Worm (Caenorhabditis elegans) whole organism, L2 larva: ENCODE data around the gene Y66D12A.13.

ENCODE experiments used
- C34F6.9 ChIP-seq: fragments of 150-350 bp; optimal IDR thresholded peaks from 2 replicates; lab custom pipeline; 2014; ENCODE audit warnings: missing biosample characterization, missing genetic modification characterization
- F13H6.1 ChIP-seq: sonication (generic microtip); optimal IDR thresholded peaks from 2 replicates; lab custom pipeline; 2016; ENCODE audit warnings: missing genetic modification characterization, missing compliant biosample characterization
- ZK546.5 ChIP-seq: sonication (generic microtip); optimal IDR thresholded peaks from 2 replicates; lab custom pipeline; 2017; ENCODE audit warnings: missing biosample characterization, missing genetic modification characterization
- alr-1 ChIP-seq: fragments of 150-350 bp; optimal IDR thresholded peaks from 2 replicates; lab custom pipeline; 2014; ENCODE audit warnings: missing biosample characterization, missing genetic modification characterization
- aly-2 ChIP-seq: fragments of 150-350 bp; optimal IDR thresholded peaks from 2 replicates; lab custom pipeline; 2014; ENCODE audit warnings: missing biosample characterization, missing genetic modification characterization
- ama-1 ChIP-seq: fragments of 150-350 bp; optimal IDR thresholded peaks from 2 replicates; lab custom pipeline; 2018; ENCODE audit warnings: inconsistent platforms
- blmp-1 ChIP-seq: sonication (generic microtip); optimal IDR thresholded peaks from 2 replicates; lab custom pipeline; 2017; ENCODE audit warnings: missing genetic modification characterization, mild to moderate bottlenecking, missing compliant biosample characterization, antibody characterized with exemption, moderate library complexity; ENCODE audit not compliant: insufficient read depth
- ceh-16 ChIP-seq: fragments of 150-350 bp; optimal IDR thresholded peaks from 2 replicates; lab custom pipeline; 2014; ENCODE audit warnings: missing biosample characterization, missing genetic modification characterization
- ceh-82 ChIP-seq: fragments of 150-350 bp; optimal IDR thresholded peaks from 2 replicates; lab custom pipeline; 2014; ENCODE audit warnings: missing biosample characterization, missing genetic modification characterization
- crh-2 ChIP-seq: sonication (generic microtip); optimal IDR thresholded peaks from 2 replicates; lab custom pipeline; 2017; ENCODE audit warnings: missing biosample characterization, missing genetic modification characterization
- dmd-4 ChIP-seq: sonication (generic microtip); optimal IDR thresholded peaks from 2 replicates; lab custom pipeline; 2017; ENCODE audit warnings: missing biosample characterization, missing genetic modification characterization
- egl-27 ChIP-seq: sonication (generic microtip); optimal IDR thresholded peaks from 3 replicates; lab custom pipeline; 2017; ENCODE audit warnings: missing biosample characterization, missing genetic modification reagents, missing genetic modification characterization
- elt-1 ChIP-seq: fragments of 150-350 bp; optimal IDR thresholded peaks from 2 replicates; lab custom pipeline; 2014; ENCODE audit warnings: missing biosample characterization, missing genetic modification characterization
- elt-3 ChIP-seq: sonication (generic microtip); optimal IDR thresholded peaks from 2 replicates; lab custom pipeline; 2017; ENCODE audit warnings: missing biosample characterization, missing genetic modification characterization
- fos-1 ChIP-seq: fragments of 150-350 bp; optimal IDR thresholded peaks from 2 replicates; lab custom pipeline; 2014; ENCODE audit warnings: missing biosample characterization, missing genetic modification characterization
- gmeb-1 ChIP-seq: fragments of 150-350 bp; optimal IDR thresholded peaks from 2 replicates; lab custom pipeline; 2014; ENCODE audit warnings: missing biosample characterization, missing genetic modification characterization
- lin-11 ChIP-seq: fragments of 150-350 bp; sonication (generic microtip); optimal IDR thresholded peaks from 2 replicates; lab custom pipeline; 2014; ENCODE audit warnings: missing biosample characterization, missing genetic modification characterization, inconsistent platforms, mixed read lengths
- lin-13 ChIP-seq: fragments of 150-350 bp; optimal IDR thresholded peaks from 2 replicates; lab custom pipeline; 2014; ENCODE audit warnings: missing biosample characterization, missing genetic modification reagents, missing genetic modification characterization
- lsy-2 ChIP-seq, 2 experiments: fragments of 150-350 bp in 1 of 2; sonication (generic microtip) in 1 of 2; optimal IDR thresholded peaks; 2 replicates each; lab custom pipeline; 2014 to 2017; ENCODE audit warnings: missing biosample characterization in 2 of 2, missing genetic modification characterization in 2 of 2
- nhr-10 ChIP-seq: sonication (generic microtip); optimal IDR thresholded peaks from 2 replicates; lab custom pipeline; 2017; ENCODE audit warnings: missing biosample characterization, missing genetic modification characterization
- nhr-11 ChIP-seq: fragments of 150-350 bp; optimal IDR thresholded peaks from 2 replicates; lab custom pipeline; 2014; ENCODE audit warnings: missing biosample characterization, missing genetic modification characterization
- nhr-12 ChIP-seq: fragments of 150-350 bp; optimal IDR thresholded peaks from 2 replicates; lab custom pipeline; 2014; ENCODE audit warnings: missing biosample characterization, missing genetic modification characterization
- nhr-129 ChIP-seq: fragments of 150-350 bp; optimal IDR thresholded peaks from 2 replicates; lab custom pipeline; 2014; ENCODE audit warnings: missing biosample characterization, missing genetic modification characterization
- nhr-25 ChIP-seq: fragments of 150-350 bp; sonication (generic microtip); optimal IDR thresholded peaks from 3 replicates; lab custom pipeline; 2014; ENCODE audit warnings: missing biosample characterization, missing genetic modification characterization
- nhr-77 ChIP-seq: fragments of 150-350 bp; optimal IDR thresholded peaks from 2 replicates; lab custom pipeline; 2014; ENCODE audit warnings: missing biosample characterization, missing genetic modification characterization
- peb-1 ChIP-seq: fragments of 150-350 bp; optimal IDR thresholded peaks from 2 replicates; lab custom pipeline; 2014; ENCODE audit warnings: missing biosample characterization, missing genetic modification characterization
- sem-4 ChIP-seq: fragments of 150-350 bp; optimal IDR thresholded peaks from 2 replicates; lab custom pipeline; 2014; ENCODE audit warnings: missing biosample characterization, missing genetic modification reagents, missing genetic modification characterization
- skn-1 ChIP-seq: sonication (generic microtip); optimal IDR thresholded peaks from 2 replicates; lab custom pipeline; 2017; ENCODE audit warnings: missing biosample characterization, missing genetic modification characterization
- snpc-4 ChIP-seq: fragments of 150-350 bp; optimal IDR thresholded peaks from 2 replicates; lab custom pipeline; 2014; ENCODE audit warnings: missing biosample characterization, missing genetic modification characterization
- unc-39 ChIP-seq: fragments of 150-350 bp; optimal IDR thresholded peaks from 2 replicates; lab custom pipeline; 2014; ENCODE audit warnings: missing biosample characterization, missing genetic modification characterization
- unc-55 ChIP-seq: fragments of 150-350 bp; sonication (generic microtip); optimal IDR thresholded peaks from 3 replicates; lab custom pipeline; 2014; ENCODE audit warnings: missing biosample characterization, missing genetic modification reagents, missing genetic modification characterization
- ztf-1 ChIP-seq: fragments of 200-800 bp; sonication (Bioruptor generic); conservative IDR thresholded peaks from 2 replicates; pipeline ENCODE4 v1.3.6; 2022; ENCODE audit warnings: missing genetic modification characterization, missing compliant biosample characterization
- ztf-4 ChIP-seq: fragments of 150-350 bp; optimal IDR thresholded peaks from 2 replicates; lab custom pipeline; 2014; ENCODE audit warnings: missing biosample characterization, missing genetic modification characterization

Y66D12A.13 gene

DNA sequence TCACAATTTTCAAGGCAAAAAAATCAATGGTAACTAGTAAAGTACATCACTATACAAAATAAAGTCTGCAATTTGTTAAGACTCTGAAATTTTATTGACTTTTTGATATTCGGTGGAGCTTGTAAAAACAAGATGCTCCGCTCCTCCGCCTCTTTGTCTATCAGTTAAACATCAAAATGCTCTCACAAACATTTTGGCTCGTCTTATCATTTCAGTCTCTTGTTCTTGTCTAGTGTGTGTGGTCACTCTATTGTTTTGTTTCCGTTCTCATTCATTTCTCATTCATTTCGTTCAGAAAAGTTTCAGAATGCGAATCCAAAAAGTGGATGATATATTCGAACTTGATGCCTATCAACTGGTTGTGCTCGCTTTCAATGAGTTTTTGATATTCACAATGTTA is at the start of gene Y66D12A.13:
TSS of gene Y66D12A.13 (plus strand) at position 301 of the 400 bp plus-strand sequence.
- TF ChIP-seq fos-1 (tag; lab: Kevin White, UChicago): peak; percentile 3
- no peak for TF ChIP-seq lin-11 (tag; lab: Kevin White, UChicago)
- TF ChIP-seq nhr-129 (tag; lab: Kevin White, UChicago): no peak
- TF ChIP-seq ZK546.5: no peak
- TF ChIP-seq, all 48 proteins: peak for 1

DNA sequence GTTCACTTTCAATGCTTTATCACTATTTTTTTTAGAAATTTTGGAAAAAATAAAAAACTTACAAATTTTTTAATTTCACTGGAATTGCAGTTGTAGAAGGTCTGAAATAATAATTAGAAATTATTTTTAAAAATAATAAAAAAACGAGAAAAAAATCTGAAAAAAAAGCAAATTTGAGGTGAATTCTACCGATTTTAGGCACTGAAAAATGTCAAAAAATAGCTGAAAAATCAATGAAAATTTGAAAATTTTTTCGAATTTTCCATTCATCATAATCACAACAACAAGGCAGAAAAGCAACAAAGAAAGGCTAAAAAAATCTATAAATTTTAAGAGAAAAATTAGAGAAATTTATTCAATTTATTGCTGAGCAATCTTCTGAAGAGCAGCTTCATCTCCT is 47.5 kb upstream of the Y66D12A.13 start, which contains the start of gene nars-2:
TSS of gene nars-2 (minus strand) at position 101 of the 400 bp plus-strand sequence.
- TF ChIP-seq egl-27 (tag; lab: Kevin White, UChicago) (no peak), lin-13 (GFP tag; lab: Kevin White, UChicago) (no peak), ceh-16 (no peak), fos-1 (tag; lab: Kevin White, UChicago) (no peak), lsy-2 (tag; optimal IDR thresholded peaks at IDR 0.05; lab: Kevin White, UChicago) (no peak)

DNA sequence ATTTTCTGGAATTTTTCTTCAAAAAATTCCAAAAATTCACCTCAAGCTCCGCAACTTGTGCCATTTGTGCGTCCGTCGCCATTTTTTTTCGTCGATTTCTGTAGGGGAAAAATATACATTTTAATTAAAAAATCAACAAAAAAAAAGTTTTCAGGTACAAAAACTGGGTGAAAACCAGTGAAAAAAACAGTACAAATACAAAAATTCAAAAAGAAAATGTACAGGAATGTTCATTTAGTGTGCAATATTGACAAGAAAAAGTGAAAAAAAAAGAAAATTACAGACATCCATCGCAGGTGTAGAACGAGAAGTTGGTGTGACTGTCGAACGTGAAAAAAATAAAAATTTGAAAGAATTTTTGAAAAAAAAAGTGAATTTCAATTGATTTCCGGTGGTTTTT is 45.4 kb upstream of the Y66D12A.13 start, which contains the start of gene tin-10:
TSS of gene tin-10 (minus strand) at position 101 of the 400 bp plus-strand sequence.
- TF ChIP-seq gmeb-1: no peak
- no peak for TF ChIP-seq lin-13 (GFP tag; lab: Kevin White, UChicago)
- no peak for TF ChIP-seq aly-2 (tag; lab: Kevin White, UChicago)
- TF ChIP-seq elt-3: no peak
- TF ChIP-seq elt-1 (tag; lab: Kevin White, UChicago): no peak
- no peak for TF ChIP-seq dmd-4 (tag; lab: Kevin White, UChicago)
- TF ChIP-seq ceh-82: no peak
- no peak for TF ChIP-seq ztf-4 (tag; lab: Kevin White, UChicago)
- TF ChIP-seq C34F6.9 (tag; lab: Kevin White, UChicago): no peak
- TF ChIP-seq blmp-1 (tag; lab: Kevin White, UChicago): no peak
- TF ChIP-seq nhr-11 (tag; lab: Kevin White, UChicago): no peak
- no peak for TF ChIP-seq nhr-25 (tag; lab: Kevin White, UChicago)
- no peak for TF ChIP-seq nhr-77
- no peak for TF ChIP-seq nhr-12
- TF ChIP-seq alr-1: no peak
- TF ChIP-seq snpc-4 (tag; lab: Kevin White, UChicago): no peak
- TF ChIP-seq sem-4 (tag; lab: Kevin White, UChicago): no peak
- no peak for TF ChIP-seq lin-11 (tag; lab: Kevin White, UChicago)
- TF ChIP-seq peb-1 (tag; lab: Kevin White, UChicago): no peak

DNA sequence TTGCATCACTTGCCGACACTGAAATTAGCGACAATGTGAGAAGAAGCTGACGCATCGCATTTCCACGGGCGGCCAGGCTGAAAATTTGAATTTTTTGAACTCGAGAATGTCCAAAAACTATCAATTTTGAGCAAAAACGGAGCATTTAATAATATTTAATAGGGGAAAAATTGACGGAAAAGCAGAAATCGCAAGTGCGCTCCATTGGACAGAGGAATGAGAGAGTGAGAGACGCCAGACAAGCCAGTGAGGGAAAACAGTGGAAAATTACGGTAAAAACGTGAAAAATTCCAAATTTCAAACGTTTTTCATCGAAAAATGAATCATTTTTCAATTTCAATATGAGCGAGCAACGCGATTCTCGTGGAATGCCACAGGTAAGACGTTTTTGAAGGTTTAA is 43.0 kb upstream of the Y66D12A.13 start, which contains the start of the genes Y66D12A.21 and spe-6:
TSS of gene Y66D12A.21 (minus strand) at position 90 of the 400 bp plus-strand sequence.
TSS of gene spe-6 (plus strand) at position 276 of the 400 bp plus-strand sequence.
- TF ChIP-seq nhr-129 (tag; lab: Kevin White, UChicago): peak; percentile 8
- peak; percentile 52 for TF ChIP-seq unc-55 (GFP tag; lab: Kevin White, UChicago)
- no peak for TF ChIP-seq F13H6.1 (tag; lab: Kevin White, UChicago)
- peak; percentile 22 for TF ChIP-seq C34F6.9 (tag; lab: Kevin White, UChicago)
- TF ChIP-seq elt-3: no peak
- TF ChIP-seq lsy-2 (tag; optimal IDR thresholded peaks at IDR 0.05; lab: Kevin White, UChicago): peak in 1 of 2 experiments; percentile 42

DNA sequence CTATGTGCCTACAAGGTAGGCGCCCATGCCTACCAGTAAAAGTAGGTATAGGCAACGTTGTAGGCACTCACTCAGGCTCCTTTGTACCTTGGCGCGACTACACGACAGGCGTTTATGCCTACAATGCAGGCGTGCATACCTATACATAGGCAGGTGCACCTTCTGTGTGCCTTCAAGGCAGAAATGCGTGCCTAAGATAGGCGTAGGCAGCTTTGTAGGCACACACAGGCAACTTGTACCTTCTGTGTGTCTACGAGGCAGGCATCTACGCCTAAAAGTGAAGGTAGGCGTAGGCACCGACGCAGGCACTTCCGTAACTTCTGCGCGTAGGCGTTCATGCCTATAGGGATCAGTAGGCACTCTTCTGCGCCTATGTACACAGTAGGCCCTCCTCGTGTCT is 42.5 kb upstream of the Y66D12A.13 start:
- no peak for TF ChIP-seq sem-4 (tag; lab: Kevin White, UChicago)
- TF ChIP-seq elt-1 (tag; lab: Kevin White, UChicago): no peak
- TF ChIP-seq nhr-129 (tag; lab: Kevin White, UChicago): no peak
- no peak for TF ChIP-seq nhr-25 (tag; lab: Kevin White, UChicago)
- no peak for TF ChIP-seq unc-39
- TF ChIP-seq ztf-1 (GFP tag; lab: Robert Waterston, UW): no peak
- no peak for TF ChIP-seq nhr-10 (tag; lab: Kevin White, UChicago)
- TF ChIP-seq skn-1 (tag; lab: Kevin White, UChicago): no peak

DNA sequence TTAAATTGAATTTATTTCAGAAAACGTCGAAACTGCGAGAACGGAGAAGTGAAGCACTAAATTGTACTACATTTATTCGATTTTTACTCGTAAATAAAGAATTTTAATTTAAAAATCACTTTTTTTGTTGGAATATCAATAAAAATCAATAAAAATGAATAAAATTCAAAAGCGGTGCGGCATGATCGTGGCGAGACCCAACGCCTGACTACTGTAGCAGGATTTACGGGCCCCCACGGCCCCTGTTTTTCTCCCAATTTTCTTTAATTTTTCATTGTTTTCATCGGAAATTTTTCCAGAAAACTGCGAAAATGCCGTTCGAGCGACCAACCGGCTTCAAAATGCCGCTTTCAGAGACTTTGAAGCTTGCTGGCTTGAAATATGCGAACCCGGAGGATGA is 39.4 kb upstream of the Y66D12A.13 start, which contains the start of gene Y66D12A.19:
TSS of gene Y66D12A.19 (plus strand) at position 266 of the 400 bp plus-strand sequence.
- TF ChIP-seq nhr-12 (no peak), F13H6.1 (tag; lab: Kevin White, UChicago) (no peak), crh-2 (tag; lab: Kevin White, UChicago) (no peak), gmeb-1 (no peak), aly-2 (tag; lab: Kevin White, UChicago) (no peak), egl-27 (tag; lab: Kevin White, UChicago) (no peak), ama-1 (lab: Kevin White, UChicago) (no peak)
